Worm (Caenorhabditis elegans) whole organism, late embryonic: ENCODE data around the gene clec-221.

Experiments used
- ama-1 ChIP-seq: fragments of 150-350 bp; optimal IDR thresholded peaks from 2 replicates; lab custom pipeline; 2014
- ets-4 ChIP-seq: sonication (generic microtip); optimal IDR thresholded peaks from 2 replicates; lab custom pipeline; 2016; ENCODE audit warnings: missing genetic modification characterization, missing compliant biosample characterization
- eyg-1 ChIP-seq: sonication (generic microtip); optimal IDR thresholded peaks from 2 replicates; lab custom pipeline; 2016; ENCODE audit warnings: missing genotype, missing genetic modification characterization, missing compliant biosample characterization
- fax-1 ChIP-seq: sonication (generic microtip); optimal IDR thresholded peaks from 2 replicates; lab custom pipeline; 2016; ENCODE audit warnings: missing genotype, missing genetic modification characterization, missing compliant biosample characterization
- hlh-30 ChIP-seq: sonication (generic microtip); optimal IDR thresholded peaks from 2 replicates; lab custom pipeline; 2017; ENCODE audit warnings: antibody characterized with exemption, missing genetic modification characterization, missing compliant biosample characterization; ENCODE audit not compliant: insufficient read depth
- hlh-6 ChIP-seq: sonication (generic microtip); optimal IDR thresholded peaks from 2 replicates; lab custom pipeline; 2016; ENCODE audit warnings: missing genotype, missing genetic modification characterization, missing compliant biosample characterization
- mec-3 ChIP-seq: sonication (generic microtip); optimal IDR thresholded peaks from 2 replicates; lab custom pipeline; 2016; ENCODE audit warnings: borderline replicate concordance, missing genetic modification characterization, missing compliant biosample characterization
- nfya-1 ChIP-seq: sonication (generic microtip); optimal IDR thresholded peaks from 2 replicates; lab custom pipeline; 2017; ENCODE audit warnings: missing genetic modification characterization, mild to moderate bottlenecking, missing compliant biosample characterization, antibody characterized with exemption, moderate library complexity
- pha-4 ChIP-seq: fragments of 150-350 bp; optimal IDR thresholded peaks from 2 replicates; lab custom pipeline; 2018; ENCODE audit warnings: missing biosample characterization, missing genetic modification reagents, missing genetic modification characterization
- pqm-1 ChIP-seq: sonication (generic microtip); optimal IDR thresholded peaks from 2 replicates; lab custom pipeline; 2016; ENCODE audit warnings: missing genetic modification characterization, missing compliant biosample characterization
- unc-55 ChIP-seq: sonication (generic microtip); optimal IDR thresholded peaks from 2 replicates; lab custom pipeline; 2017; ENCODE audit warnings: missing biosample characterization, missing genetic modification reagents, missing genetic modification characterization

DNA sequence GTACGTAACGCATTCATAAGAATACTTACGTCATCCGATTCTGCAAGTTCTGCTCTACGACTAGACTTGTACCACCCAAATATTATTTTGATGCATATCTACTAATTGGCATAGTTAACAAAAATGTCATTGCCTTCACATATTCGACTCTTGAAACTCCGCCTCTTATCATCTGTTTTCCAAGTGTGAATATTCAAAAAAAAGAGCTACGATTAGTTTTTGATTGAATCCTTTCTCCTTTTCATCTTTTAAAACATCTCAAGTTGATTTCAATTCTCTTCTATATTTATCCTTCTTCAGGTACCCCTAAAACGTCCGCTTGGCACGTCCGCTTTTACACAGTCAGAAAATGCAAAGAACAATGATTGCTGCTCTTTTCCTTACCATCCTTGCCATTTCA is 6.3 kb downstream of the clec-221 start, which contains the start of gene F17C11.2:
- TF ChIP-seq nfya-1 (tag; lab: Kevin White, UChicago) (no peak), hlh-30 (no peak), pqm-1 (no peak), ama-1 (lab: Kevin White, UChicago) (no peak), hlh-6 (tag; lab: Kevin White, UChicago) (no peak), fax-1 (tag; lab: Kevin White, UChicago) (no peak), eyg-1 (tag; lab: Kevin White, UChicago) (no peak), mec-3 (tag; lab: Kevin White, UChicago) (no peak), unc-55 (GFP tag; lab: Kevin White, UChicago) (no peak), ets-4 (tag; lab: Kevin White, UChicago) (no peak), pha-4 (tag; lab: Kevin White, UChicago) (no peak)
